Worm (Caenorhabditis elegans) whole organism, L4 larva: ENCODE measurements around the gene Y39F10C.1.

Experiments
- aha-1 ChIP-seq: fragments of 150-350 bp; peaks from one replicate; lab custom pipeline; 2014; ENCODE audit warnings: missing biosample characterization, missing genetic modification characterization
- ceh-28 ChIP-seq: fragments of 150-350 bp; optimal IDR thresholded peaks from 2 replicates; lab custom pipeline; 2014; ENCODE audit warnings: missing biosample characterization, missing genetic modification reagents, missing genetic modification characterization
- dpl-1 ChIP-seq: fragments of 150-350 bp; optimal IDR thresholded peaks from 2 replicates; lab custom pipeline; 2014; ENCODE audit warnings: missing biosample characterization, missing genetic modification reagents, missing genetic modification characterization
- lir-3 ChIP-seq: sonication (generic microtip); optimal IDR thresholded peaks from 2 replicates; lab custom pipeline; 2016; ENCODE audit warnings: mild to moderate bottlenecking, missing genetic modification characterization, missing compliant biosample characterization
- mxl-3 ChIP-seq: fragments of 200-800 bp; sonication (Bioruptor generic); optimal IDR thresholded peaks from 2 replicates; lab custom pipeline; 2018; ENCODE audit warnings: mild to moderate bottlenecking, missing genetic modification characterization, missing compliant biosample characterization

Y39F10C.1 gene

ce11 chrII:721931-722330 lies 46.5 kb downstream of the Y39F10C.1 start:
- TF ChIP-seq mxl-3 (GFP tag; lab: Kevin White, UChicago) (no peak), aha-1 (tag; lab: Kevin White, UChicago) (peak; percentile 14)

- TF ChIP-seq dpl-1 = no peak
- peak; percentile 6 for TF ChIP-seq aha-1 (tag; lab: Kevin White, UChicago)
Observed at ce11 chrII:723488-723887, 48.1 kb downstream of the Y39F10C.1 start, which contains the start of gene rfip-2. TSS of gene rfip-2 (plus strand) at chrII:723788.

- TF ChIP-seq aha-1 (tag; lab: Kevin White, UChicago) = peak; percentile 0
- TF ChIP-seq lir-3 (tag; lab: Kevin White, UChicago) = no peak
- peak; percentile 99 for TF ChIP-seq ceh-28 (tag; lab: Kevin White, UChicago)
Observed at ce11 chrII:724004-724403, 48.6 kb downstream of the Y39F10C.1 start.
